Worm (Caenorhabditis elegans) whole organism, L4 larva: ENCODE data around the gene R13H7.2.

Source experiments
- F44E2.7 ChIP-seq: fragments of 200-800 bp; sonication (Bioruptor generic); IDR thresholded peaks from 2 replicates; pipeline ENCODE4 v2.1.2; 2022; ENCODE audit warnings: missing genetic modification characterization, missing compliant biosample characterization
- T26A8.4 ChIP-seq: fragments of 200-800 bp; sonication (Bioruptor generic); IDR thresholded peaks from 2 replicates; pipeline ENCODE4 v1.3.6; 2022; ENCODE audit warnings: missing genetic modification characterization, missing compliant biosample characterization
- ceh-32 ChIP-seq: sonication (generic microtip); optimal IDR thresholded peaks from 2 replicates; lab custom pipeline; 2016; ENCODE audit warnings: mild to moderate bottlenecking, missing genetic modification characterization, missing compliant biosample characterization; ENCODE audit not compliant: poor library complexity
- ceh-62 ChIP-seq: sonication (generic microtip); optimal IDR thresholded peaks from 2 replicates; lab custom pipeline; 2017; ENCODE audit warnings: missing biosample characterization, missing genetic modification characterization
- dve-1 ChIP-seq: sonication (generic microtip); optimal IDR thresholded peaks from 2 replicates; lab custom pipeline; 2017; ENCODE audit warnings: antibody characterized with exemption, mild to moderate bottlenecking, missing genetic modification characterization, missing compliant biosample characterization; ENCODE audit not compliant: insufficient read depth
- fos-1 ChIP-seq: fragments of 150-350 bp; optimal IDR thresholded peaks from 2 replicates; lab custom pipeline; 2014; ENCODE audit warnings: missing biosample characterization, missing genetic modification characterization
- hlh-11 ChIP-seq: fragments of 200-800 bp; sonication (Bioruptor generic); optimal IDR thresholded peaks from 2 replicates; lab custom pipeline; 2018; ENCODE audit warnings: mild to moderate bottlenecking, missing genetic modification characterization, missing compliant biosample characterization
- lin-39 ChIP-seq: fragments of 150-350 bp; optimal IDR thresholded peaks from 2 replicates; lab custom pipeline; 2014; ENCODE audit warnings: missing biosample characterization, missing genetic modification reagents, missing genetic modification characterization
- madf-5 ChIP-seq, 2 experiments: fragments of 200-800 bp; sonication (Bioruptor generic); IDR thresholded peaks; 2 replicates each; pipeline ENCODE4 v1.3.6; 2022; ENCODE audit warnings: missing compliant biosample characterization in 2 of 2, missing genetic modification characterization in 2 of 2
- nhr-102 ChIP-seq: sonication (generic microtip); optimal IDR thresholded peaks from 2 replicates; lab custom pipeline; 2016; ENCODE audit warnings: mild to moderate bottlenecking, missing genetic modification characterization, moderate library complexity, missing compliant biosample characterization
- nhr-28 ChIP-seq: fragments of 150-350 bp; optimal IDR thresholded peaks from 2 replicates; lab custom pipeline; 2014; ENCODE audit warnings: missing biosample characterization, missing genetic modification characterization
- pha-4 ChIP-seq, 2 experiments: fragments of 150-350 bp in 1 of 2; fragments of 200-800 bp in 1 of 2; sonication (Bioruptor generic) in 1 of 2; IDR thresholded peaks in 1 of 2; optimal IDR thresholded peaks in 1 of 2; 2 replicates each; pipeline versions ENCODE4 v1.3.6 to Lab custom; 2014 to 2022; ENCODE audit warnings: missing genetic modification characterization in 2 of 2, missing genetic modification reagents in 2 of 2, missing biosample characterization in 1 of 2, missing compliant biosample characterization in 1 of 2
- spr-3 ChIP-seq: fragments of 200-800 bp; sonication (Bioruptor generic); optimal IDR thresholded peaks from 2 replicates; lab custom pipeline; 2018; ENCODE audit warnings: mild to moderate bottlenecking, missing genetic modification characterization, missing compliant biosample characterization
- zag-1 ChIP-seq: fragments of 150-350 bp; optimal IDR thresholded peaks from 2 replicates; lab custom pipeline; 2014; ENCODE audit warnings: missing biosample characterization, missing genetic modification characterization

ce11 chrIV:6904606-6905005 lies 45.4 kb upstream of the R13H7.2 start:
- TF ChIP-seq dve-1 (no peak), pha-4 (GFP tag; IDR thresholded peaks at IDR 0.05; lab: Robert Waterston, UW) (no peak), pha-4 (tag; optimal IDR thresholded peaks at IDR 0.05; lab: Kevin White, UChicago) (no peak), nhr-28 (tag; lab: Kevin White, UChicago) (no peak), hlh-11 (tag; lab: Kevin White, UChicago) (no peak), nhr-102 (tag; lab: Kevin White, UChicago) (no peak), madf-5 (GFP tag; IDR thresholded peaks at IDR 0.05; lab: Robert Waterston, UW) (no peak), ceh-62 (tag; lab: Kevin White, UChicago) (no peak), fos-1 (no peak), zag-1 (tag; lab: Kevin White, UChicago) (no peak), spr-3 (GFP tag; lab: Kevin White, UChicago) (no peak), lin-39 (tag; lab: Kevin White, UChicago) (no peak), F44E2.7 (no peak), ceh-32 (tag; lab: Kevin White, UChicago) (no peak), T26A8.4 (GFP tag; lab: Robert Waterston, UW) (no peak)
